Worm (Caenorhabditis elegans): ENCODE measurements around the gene R09E10.13.

Gene R09E10.13

DNA sequence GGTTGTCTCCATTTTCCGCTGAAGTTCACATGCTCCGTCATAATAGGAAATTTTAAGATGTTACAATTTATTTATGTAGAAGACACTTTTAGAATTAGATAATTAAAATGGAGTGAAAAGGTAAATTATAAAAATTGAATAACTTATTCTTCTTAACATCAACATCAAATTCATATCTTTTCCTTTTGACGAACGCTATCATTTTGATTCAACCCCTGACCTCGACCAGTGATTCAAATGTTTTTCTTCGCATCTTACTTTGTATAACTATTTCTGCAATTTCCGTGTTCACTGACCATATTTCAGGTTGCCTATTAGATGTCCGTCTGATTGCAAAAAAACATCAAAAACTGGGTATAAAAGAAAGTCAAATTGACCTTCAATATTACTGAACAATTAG, 18.0 kb downstream of the R09E10.13 start, which contains the start of gene Y43C5A.7:
TSS of gene Y43C5A.7 (plus strand) at position 301 of the 400 bp plus-strand sequence.
- TF ChIP-seq sea-2 (GFP tag; IDR thresholded peaks at IDR 0.05) (no peak), F37B4.10 (GFP tag; IDR thresholded peaks at IDR 0.05) (no peak), repo-1 (tag; optimal IDR thresholded peaks at IDR 0.05) (no peak), unc-130 (GFP tag; optimal IDR thresholded peaks at IDR 0.05) (no peak), tbp1 (GFP tag; optimal IDR thresholded peaks at IDR 0.05) (no peak), ceh-40 (GFP tag; IDR thresholded peaks at IDR 0.05) (no peak)

DNA sequence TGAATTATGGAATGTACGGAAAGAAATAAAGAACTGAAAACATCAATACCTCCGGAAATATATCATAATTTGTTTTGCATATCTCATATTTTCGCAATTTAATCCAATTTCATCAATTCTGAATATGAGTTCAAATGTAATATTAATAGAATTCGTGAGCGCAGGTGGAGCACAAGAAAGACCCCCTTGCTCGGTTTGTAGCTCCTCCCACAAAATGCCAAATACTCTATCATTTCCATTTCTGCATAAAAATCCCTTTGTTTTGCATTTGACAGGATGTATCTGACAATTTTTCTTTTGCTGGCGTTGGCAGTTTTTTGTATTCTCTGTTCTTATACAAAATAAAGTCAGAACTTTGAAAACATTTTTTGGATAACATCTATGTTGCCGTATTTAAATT, 19.9 kb downstream of the R09E10.13 start:
- TF ChIP-seq aptf-2 (GFP tag; conservative IDR thresholded peaks at IDR 0.05) (no peak), lir-1 (GFP tag; conservative IDR thresholded peaks at IDR 0.05) (no peak), sptf-2 (GFP tag; optimal IDR thresholded peaks at IDR 0.05) (no peak), nfya-2 (GFP tag; IDR thresholded peaks at IDR 0.05) (no peak), athp-1 (tag; optimal IDR thresholded peaks at IDR 0.05) (no peak), rpc-1 (optimal IDR thresholded peaks at IDR 0.05) (no peak), rpc-1 (tag; optimal IDR thresholded peaks at IDR 0.05) (no peak), dpl-1 (GFP tag; optimal IDR thresholded peaks at IDR 0.05) (no peak), ceh-79 (tag; optimal IDR thresholded peaks at IDR 0.05) (no peak), hrde-1 (tag; optimal IDR thresholded peaks at IDR 0.05; ENCODE audit: borderline replicate concordance) (no peak), ama-1 (optimal IDR thresholded peaks at IDR 0.05) (no peak), ama-1 (GFP tag; optimal IDR thresholded peaks at IDR 0.05) (no peak), egl-18 (GFP tag; IDR thresholded peaks at IDR 0.05) (no peak), ets-4 (GFP tag; optimal IDR thresholded peaks at IDR 0.05) (no peak), hmg-20 (GFP tag; IDR thresholded peaks at IDR 0.05) (no peak)

DNA sequence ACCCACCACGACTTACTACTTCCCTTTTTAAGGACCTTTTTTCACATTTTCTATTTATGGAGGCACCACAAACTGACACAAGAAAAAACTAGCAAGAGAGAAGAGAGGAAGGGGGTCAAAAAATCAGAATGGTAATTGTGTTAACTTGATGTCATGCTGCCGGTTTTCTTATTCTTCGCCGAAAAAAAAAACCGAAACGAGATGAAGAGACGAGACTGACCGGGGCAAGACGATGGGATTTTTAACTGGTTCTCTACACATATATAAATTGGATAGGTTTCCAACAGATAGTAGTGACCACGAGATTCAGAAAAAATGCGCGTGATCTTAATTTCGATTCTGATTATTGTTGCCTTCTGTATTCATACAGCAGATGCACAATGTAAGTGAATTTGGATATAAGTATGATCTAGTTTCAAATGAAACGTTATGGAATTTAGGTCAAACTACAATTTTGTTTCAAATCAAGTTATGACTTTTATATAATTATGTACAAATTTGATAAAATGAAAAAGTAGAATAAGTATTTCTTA, 21.1 kb downstream of the R09E10.13 start, which contains the start of gene Y43C5A.3:
TSS of gene Y43C5A.3 (plus strand) at position 256 of the 533 bp plus-strand sequence.
- TF ChIP-seq F10E7.11 (tag; optimal IDR thresholded peaks at IDR 0.05) (no peak), lin-54 (GFP tag; optimal IDR thresholded peaks at IDR 0.05) (no peak), F57A8.1 (GFP tag; optimal IDR thresholded peaks at IDR 0.05) (no peak), sptf-2 (GFP tag; optimal IDR thresholded peaks at IDR 0.05) (no peak), bed-2 (GFP tag; IDR thresholded peaks at IDR 0.05) (no peak), ztf-3 (GFP tag; optimal IDR thresholded peaks at IDR 0.05) (no peak), T26A5.8 (tag; optimal IDR thresholded peaks at IDR 0.05) (no peak), let-526 (GFP tag; IDR thresholded peaks at IDR 0.05) (no peak), atf-7 (tag; optimal IDR thresholded peaks at IDR 0.05) (no peak), ztf-25 (GFP tag; IDR thresholded peaks at IDR 0.05) (no peak), hlh-12 (tag; optimal IDR thresholded peaks at IDR 0.05) (no peak), mcd-1 (GFP tag; IDR thresholded peaks at IDR 0.05) (no peak), ceh-79 (tag; optimal IDR thresholded peaks at IDR 0.05) (no peak), F49E8.2 (tag; optimal IDR thresholded peaks at IDR 0.05; ENCODE audit: insufficient read depth) (no peak), aptf-2 (GFP tag; conservative IDR thresholded peaks at IDR 0.05) (no peak), athp-1 (tag; optimal IDR thresholded peaks at IDR 0.05) (no peak), snpc-3.4 (tag; optimal IDR thresholded peaks at IDR 0.05) (no peak), ekl-4 (GFP tag; IDR thresholded peaks at IDR 0.05) (no peak), B0336.3 (GFP tag; IDR thresholded peaks at IDR 0.05) (no peak)

DNA sequence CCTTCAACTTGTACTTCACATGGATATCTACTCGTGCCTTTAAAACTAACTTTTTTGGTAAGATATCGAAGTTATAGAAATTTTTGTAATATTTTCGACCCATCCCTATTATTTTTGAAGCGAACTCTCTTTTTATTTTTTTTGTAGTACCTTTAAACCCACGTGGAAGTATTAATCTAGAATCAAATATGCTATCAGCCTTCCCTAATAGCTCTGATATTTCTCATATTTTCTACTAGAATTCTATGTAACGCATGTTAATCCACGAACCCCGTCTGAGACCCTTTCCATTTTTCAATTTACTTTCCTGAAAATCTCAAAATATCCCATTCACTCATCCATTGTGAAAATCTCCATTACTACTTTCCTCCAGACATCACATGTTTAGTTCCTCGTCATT, 21.6 kb downstream of the R09E10.13 start:
- TF ChIP-seq egl-18 (GFP tag; IDR thresholded peaks at IDR 0.05) (no peak), ceh-27 (GFP tag; optimal IDR thresholded peaks at IDR 0.05) (no peak), mel-28 (tag; optimal IDR thresholded peaks at IDR 0.05; ENCODE audit: borderline replicate concordance) (no peak), snpc-1.3 (tag; optimal IDR thresholded peaks at IDR 0.05; ENCODE audit: insufficient read depth) (no peak), ccch-3 (GFP tag; optimal IDR thresholded peaks at IDR 0.05) (no peak), unc-130 (GFP tag; optimal IDR thresholded peaks at IDR 0.05) (no peak), madf-6 (GFP tag; IDR thresholded peaks at IDR 0.05) (no peak), ztf-25 (GFP tag; IDR thresholded peaks at IDR 0.05) (no peak), die-1 (tag; optimal IDR thresholded peaks at IDR 0.05) (no peak), rec-8 (tag; optimal IDR thresholded peaks at IDR 0.05) (no peak), pha-4 (tag; optimal IDR thresholded peaks at IDR 0.05) (no peak), sea-2 (GFP tag; IDR thresholded peaks at IDR 0.05) (no peak), Y56A3A.18 (GFP tag; IDR thresholded peaks at IDR 0.05) (no peak)
